Worm (Caenorhabditis elegans) whole organism, late embryonic: ENCODE results near the gene zyg-9.

Experiments used
- C08G9.2 ChIP-seq: sonication (generic microtip); optimal IDR thresholded peaks from 2 replicates; lab custom pipeline; 2016; ENCODE audit warnings: mild to moderate bottlenecking, missing genetic modification characterization, moderate library complexity, missing compliant biosample characterization
- C38D4.7 ChIP-seq: fragments of 200-800 bp; sonication (Bioruptor generic); optimal IDR thresholded peaks from 2 replicates; lab custom pipeline; 2018; ENCODE audit warnings: mild to moderate bottlenecking, missing genetic modification characterization, moderate library complexity, missing compliant biosample characterization
- F13H6.1 ChIP-seq: sonication (generic microtip); optimal IDR thresholded peaks from 2 replicates; lab custom pipeline; 2016; ENCODE audit warnings: missing genetic modification characterization, missing compliant biosample characterization
- K02D7.2 ChIP-seq: sonication (generic microtip); optimal IDR thresholded peaks from 2 replicates; lab custom pipeline; 2017; ENCODE audit warnings: mild to moderate bottlenecking, missing genetic modification characterization, missing compliant biosample characterization
- ahr-1 ChIP-seq: sonication (generic microtip); optimal IDR thresholded peaks from 2 replicates; lab custom pipeline; 2016; ENCODE audit warnings: missing genetic modification characterization, missing compliant biosample characterization
- ceh-18 ChIP-seq: sonication (generic microtip); optimal IDR thresholded peaks from 2 replicates; lab custom pipeline; 2016; ENCODE audit warnings: missing genetic modification characterization, missing compliant biosample characterization
- ceh-2 ChIP-seq: sonication (generic microtip); optimal IDR thresholded peaks from 2 replicates; lab custom pipeline; 2016; ENCODE audit warnings: missing genotype, missing genetic modification characterization, missing compliant biosample characterization
- ceh-30 ChIP-seq: fragments of 150-350 bp; optimal IDR thresholded peaks from 2 replicates; lab custom pipeline; 2014; ENCODE audit warnings: missing biosample characterization, missing genetic modification characterization
- ceh-31 ChIP-seq: sonication (generic microtip); optimal IDR thresholded peaks from 2 replicates; lab custom pipeline; 2016; ENCODE audit warnings: missing genetic modification characterization, missing compliant biosample characterization
- ceh-45 ChIP-seq: fragments of 200-800 bp; sonication (Bioruptor generic); IDR thresholded peaks from 2 replicates; pipeline ENCODE4 v1.3.6; 2022; ENCODE audit warnings: missing genetic modification reagents, missing genetic modification characterization, missing compliant biosample characterization
- elt-2 ChIP-seq: sonication (generic microtip); optimal IDR thresholded peaks from 2 replicates; lab custom pipeline; 2016; ENCODE audit warnings: missing genetic modification reagents, missing genetic modification characterization, missing compliant biosample characterization
- elt-4 ChIP-seq: sonication (generic microtip); optimal IDR thresholded peaks from 2 replicates; lab custom pipeline; 2016; ENCODE audit warnings: missing genetic modification characterization, missing compliant biosample characterization
- ets-4 ChIP-seq: sonication (generic microtip); optimal IDR thresholded peaks from 2 replicates; lab custom pipeline; 2016; ENCODE audit warnings: missing genetic modification characterization, missing compliant biosample characterization
- gmeb-2 ChIP-seq: sonication (generic microtip); optimal IDR thresholded peaks from 2 replicates; lab custom pipeline; 2016; ENCODE audit warnings: missing genetic modification characterization, inconsistent platforms, missing compliant biosample characterization
- hlh-13 ChIP-seq: fragments of 200-800 bp; sonication (Bioruptor generic); optimal IDR thresholded peaks from 2 replicates; lab custom pipeline; 2018; ENCODE audit warnings: mild to moderate bottlenecking, missing genetic modification characterization, missing compliant biosample characterization
- hlh-30 ChIP-seq: sonication (generic microtip); optimal IDR thresholded peaks from 2 replicates; lab custom pipeline; 2017; ENCODE audit warnings: antibody characterized with exemption, missing genetic modification characterization, missing compliant biosample characterization; ENCODE audit not compliant: insufficient read depth
- hlh-6 ChIP-seq: sonication (generic microtip); optimal IDR thresholded peaks from 2 replicates; lab custom pipeline; 2016; ENCODE audit warnings: missing genotype, missing genetic modification characterization, missing compliant biosample characterization
- lim-6 ChIP-seq: sonication (generic microtip); optimal IDR thresholded peaks from 2 replicates; lab custom pipeline; 2016; ENCODE audit warnings: missing genetic modification characterization, missing compliant biosample characterization
- lin-11 ChIP-seq: fragments of 200-800 bp; sonication (Bioruptor generic); optimal IDR thresholded peaks from 2 replicates; lab custom pipeline; 2018; ENCODE audit warnings: mild to moderate bottlenecking, missing genetic modification characterization, missing compliant biosample characterization
- madf-2 ChIP-seq: sonication (generic microtip); optimal IDR thresholded peaks from 2 replicates; lab custom pipeline; 2017; ENCODE audit warnings: missing genetic modification characterization, missing compliant biosample characterization
- nfya-1 ChIP-seq: sonication (generic microtip); optimal IDR thresholded peaks from 2 replicates; lab custom pipeline; 2017; ENCODE audit warnings: missing genetic modification characterization, mild to moderate bottlenecking, missing compliant biosample characterization, antibody characterized with exemption, moderate library complexity
- nhr-232 ChIP-seq: sonication (generic microtip); optimal IDR thresholded peaks from 2 replicates; lab custom pipeline; 2016; ENCODE audit warnings: missing genetic modification characterization, missing compliant biosample characterization
- odd-2 ChIP-seq: sonication (generic microtip); optimal IDR thresholded peaks from 2 replicates; lab custom pipeline; 2017; ENCODE audit warnings: antibody characterized with exemption, mild to moderate bottlenecking, missing genetic modification characterization, missing compliant biosample characterization
- pag-3 ChIP-seq: sonication (generic microtip); optimal IDR thresholded peaks from 2 replicates; lab custom pipeline; 2016; ENCODE audit warnings: missing compliant biosample characterization, missing genetic modification characterization, borderline replicate concordance
- pat-9 ChIP-seq: fragments of 200-800 bp; sonication (Bioruptor generic); optimal IDR thresholded peaks from 2 replicates; lab custom pipeline; 2018; ENCODE audit warnings: mild to moderate bottlenecking, missing genetic modification characterization, moderate library complexity, missing compliant biosample characterization
- pax-1 ChIP-seq: fragments of 150-350 bp; optimal IDR thresholded peaks from 2 replicates; lab custom pipeline; 2014; ENCODE audit warnings: missing biosample characterization, missing genetic modification characterization
- pqm-1 ChIP-seq: sonication (generic microtip); optimal IDR thresholded peaks from 2 replicates; lab custom pipeline; 2016; ENCODE audit warnings: missing genetic modification characterization, missing compliant biosample characterization
- ref-2 ChIP-seq: sonication (generic microtip); optimal IDR thresholded peaks from 2 replicates; lab custom pipeline; 2016; ENCODE audit warnings: missing genetic modification characterization, missing compliant biosample characterization
- rnt-1 ChIP-seq: sonication (generic microtip); optimal IDR thresholded peaks from 2 replicates; lab custom pipeline; 2016; ENCODE audit warnings: missing genetic modification characterization, missing compliant biosample characterization
- sox-2 ChIP-seq: fragments of 200-800 bp; sonication (Bioruptor generic); IDR thresholded peaks from 2 replicates; pipeline ENCODE4 v1.3.6; 2022; ENCODE audit warnings: missing genetic modification reagents, missing genetic modification characterization, missing compliant biosample characterization
- tbx-7 ChIP-seq: sonication (generic microtip); optimal IDR thresholded peaks from 2 replicates; lab custom pipeline; 2016; ENCODE audit warnings: missing genotype, missing genetic modification characterization, missing compliant biosample characterization
- ttx-3 ChIP-seq: sonication (generic microtip); optimal IDR thresholded peaks from 2 replicates; lab custom pipeline; 2016; ENCODE audit warnings: missing genetic modification reagents, missing genetic modification characterization, missing compliant biosample characterization
- unc-55 ChIP-seq: sonication (generic microtip); optimal IDR thresholded peaks from 2 replicates; lab custom pipeline; 2017; ENCODE audit warnings: missing biosample characterization, missing genetic modification reagents, missing genetic modification characterization
- unc-86 ChIP-seq: sonication (generic microtip); optimal IDR thresholded peaks from 2 replicates; lab custom pipeline; 2016; ENCODE audit warnings: missing genetic modification characterization, missing compliant biosample characterization
- ztf-16 ChIP-seq: sonication (generic microtip); optimal IDR thresholded peaks from 2 replicates; lab custom pipeline; 2017; ENCODE audit warnings: missing genetic modification characterization, missing compliant biosample characterization

The zyg-9 gene

DNA sequence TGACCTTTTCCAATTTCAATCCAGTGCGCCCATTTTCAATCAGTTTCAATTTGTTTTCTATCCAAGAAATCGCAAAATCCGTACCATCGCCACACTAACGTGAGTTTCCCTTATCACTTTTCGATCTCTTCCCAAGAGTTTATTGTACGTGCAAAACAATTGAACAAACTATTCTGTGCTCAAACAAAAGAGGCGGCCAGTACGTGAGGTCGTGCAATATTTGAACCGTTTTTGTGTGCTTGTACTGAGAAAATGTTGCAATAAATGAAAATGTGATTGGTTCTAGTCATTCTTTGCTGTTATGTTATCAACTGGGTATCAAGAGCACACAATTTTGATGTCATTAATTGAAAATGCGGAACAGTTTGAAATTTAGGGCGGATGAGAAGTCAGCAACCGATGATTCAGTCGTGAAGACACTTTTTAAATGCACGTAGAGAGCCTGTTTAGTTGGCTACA is 7.9 kb upstream of the zyg-9 start, which contains the start of gene F22B5.4:
TSS of gene F22B5.4 (plus strand) at position 51 of the 459 bp plus-strand sequence.
- TF ChIP-seq rnt-1 (tag; lab: Kevin White, UChicago) (no peak), sox-2 (GFP tag; lab: Robert Waterston, UW) (no peak), ztf-16 (tag; lab: Kevin White, UChicago) (no peak), F13H6.1 (tag; lab: Kevin White, UChicago) (no peak), ahr-1 (tag; lab: Kevin White, UChicago) (no peak), unc-86 (tag; lab: Kevin White, UChicago) (no peak)

DNA sequence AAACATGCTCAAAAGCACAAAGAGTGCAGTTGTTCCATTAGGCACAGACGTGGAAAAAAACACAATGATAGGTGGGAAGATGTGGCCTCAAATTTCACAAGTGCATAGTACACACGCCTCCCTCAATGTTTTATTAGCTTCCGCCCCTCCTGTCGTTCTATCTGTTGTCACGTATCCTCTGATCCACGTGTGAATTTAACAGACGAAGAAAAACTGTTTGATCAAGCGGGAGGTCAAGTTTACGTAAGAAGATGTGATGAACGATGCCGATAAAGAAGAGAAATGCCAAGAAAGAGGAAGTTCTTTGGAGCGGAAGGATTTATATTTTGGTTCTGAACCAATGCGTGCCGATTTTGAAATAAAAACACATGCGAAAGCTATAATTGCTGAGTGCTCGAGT is 6.9 kb upstream of the zyg-9 start:
- TF ChIP-seq unc-86 (tag; lab: Kevin White, UChicago), result no peak
- no peak for TF ChIP-seq ets-4 (tag; lab: Kevin White, UChicago)
- TF ChIP-seq rnt-1 (tag; lab: Kevin White, UChicago), result no peak
- no peak for TF ChIP-seq ref-2 (tag; lab: Kevin White, UChicago)
- TF ChIP-seq C08G9.2, result no peak
- TF ChIP-seq ceh-2 (tag; lab: Kevin White, UChicago), result no peak
- TF ChIP-seq unc-55 (GFP tag; lab: Kevin White, UChicago), result no peak
- no peak for TF ChIP-seq gmeb-2
- TF ChIP-seq ztf-16 (tag; lab: Kevin White, UChicago), result no peak
- no peak for TF ChIP-seq sox-2 (GFP tag; lab: Robert Waterston, UW)
- no peak for TF ChIP-seq tbx-7
- TF ChIP-seq ceh-31 (tag; lab: Kevin White, UChicago), result no peak
- TF ChIP-seq pqm-1 (tag; lab: Kevin White, UChicago), result no peak
- TF ChIP-seq pat-9 (tag; lab: Kevin White, UChicago), result no peak
- TF ChIP-seq nfya-1 (tag; lab: Kevin White, UChicago), result no peak
- TF ChIP-seq pag-3 (tag; lab: Kevin White, UChicago), result no peak
- no peak for TF ChIP-seq ceh-30 (tag; lab: Kevin White, UChicago)

DNA sequence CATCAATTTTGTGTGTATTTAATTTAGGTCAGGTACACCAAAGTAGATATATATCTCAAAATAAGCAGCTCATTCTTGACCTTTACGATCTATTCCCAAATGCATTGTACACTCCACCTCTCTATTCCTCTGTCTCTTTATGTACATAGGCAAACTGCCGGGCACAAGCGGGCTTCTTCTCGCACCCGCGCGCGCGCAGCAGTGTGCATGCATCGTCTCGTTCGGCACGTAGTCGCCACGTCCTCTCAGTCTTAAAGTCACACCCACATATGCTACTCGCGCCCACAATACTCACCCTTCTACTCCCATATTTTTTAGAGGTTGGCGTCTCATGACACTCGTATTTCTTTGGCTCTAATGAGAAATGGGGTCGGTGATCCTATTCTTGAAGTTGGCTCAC is 6.2 kb upstream of the zyg-9 start:
- TF ChIP-seq ahr-1 (tag; lab: Kevin White, UChicago), result no peak
- TF ChIP-seq ref-2 (tag; lab: Kevin White, UChicago), result no peak
- TF ChIP-seq ceh-45 (GFP tag; lab: Robert Waterston, UW), result no peak
- no peak for TF ChIP-seq hlh-6 (tag; lab: Kevin White, UChicago)
- no peak for TF ChIP-seq ceh-30 (tag; lab: Kevin White, UChicago)
- TF ChIP-seq elt-4, result no peak
- TF ChIP-seq lim-6 (tag; lab: Kevin White, UChicago), result no peak
- no peak for TF ChIP-seq pax-1 (tag; lab: Kevin White, UChicago)
- TF ChIP-seq lin-11 (tag; lab: Kevin White, UChicago), result no peak
- TF ChIP-seq nhr-232, result no peak
- TF ChIP-seq C38D4.7, result no peak
- TF ChIP-seq, all 69 proteins: peak for 0

DNA sequence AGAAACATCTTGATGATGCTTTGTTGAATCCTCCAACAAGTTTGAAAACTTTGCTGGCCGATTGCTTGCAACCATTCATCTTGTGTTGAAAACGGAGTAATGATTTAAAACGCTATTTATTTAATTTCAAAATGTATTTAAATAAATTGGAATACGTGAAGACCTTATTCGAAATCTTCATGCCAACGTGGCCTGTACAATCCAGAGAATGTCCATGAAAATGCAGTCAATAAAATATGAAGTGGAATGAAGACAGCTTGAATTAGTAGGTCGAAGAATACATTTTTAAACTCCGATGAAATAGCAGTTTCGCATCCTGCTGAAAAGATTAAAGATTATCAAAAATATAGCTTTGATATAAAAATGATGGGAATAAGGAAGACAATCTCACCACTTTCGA is 3.1 kb upstream of the zyg-9 start, which contains the start of gene F22B5.5:
TSS of gene F22B5.5 (minus strand) at position 101 of the 400 bp plus-strand sequence.
- TF ChIP-seq hlh-13 (GFP tag; lab: Kevin White, UChicago) (no peak), ttx-3 (no peak), ztf-16 (tag; lab: Kevin White, UChicago) (no peak), C08G9.2 (no peak), gmeb-2 (no peak), hlh-6 (tag; lab: Kevin White, UChicago) (no peak), madf-2 (no peak), ceh-18 (tag; lab: Kevin White, UChicago) (no peak), hlh-30 (tag; lab: Kevin White, UChicago) (no peak), F13H6.1 (tag; lab: Kevin White, UChicago) (no peak), ref-2 (tag; lab: Kevin White, UChicago) (no peak), rnt-1 (tag; lab: Kevin White, UChicago) (no peak)

DNA sequence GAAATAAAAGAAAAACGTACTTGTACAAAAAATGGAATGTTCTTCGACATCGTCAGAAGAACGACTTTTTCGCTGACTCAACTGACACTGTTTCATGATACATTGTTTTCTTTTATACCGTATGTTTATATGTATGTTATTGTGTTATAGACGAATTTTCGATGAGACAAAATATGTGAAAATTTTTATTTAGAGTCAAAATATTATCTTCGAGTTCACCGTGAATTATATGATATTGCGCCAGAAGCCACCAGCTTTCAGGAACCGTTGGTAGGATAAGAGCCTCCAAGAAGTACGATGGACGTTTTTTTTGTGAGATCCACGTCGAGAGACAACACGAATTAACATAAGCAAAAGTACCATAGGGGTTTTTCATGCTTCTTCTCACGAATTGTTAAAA is 1.5 kb upstream of the zyg-9 start, which contains the start of gene F22B5.6:
TSS of gene F22B5.6 (minus strand) at position 101 of the 400 bp plus-strand sequence.
- TF ChIP-seq K02D7.2 (tag; lab: Kevin White, UChicago), result no peak
- TF ChIP-seq nhr-232, result no peak
- TF ChIP-seq lim-6 (tag; lab: Kevin White, UChicago), result no peak
- no peak for TF ChIP-seq elt-2 (tag; lab: Kevin White, UChicago)
- no peak for TF ChIP-seq ttx-3
- TF ChIP-seq odd-2 (tag; lab: Kevin White, UChicago), result no peak
- TF ChIP-seq, all 69 proteins: peak for 0
